Worm (Caenorhabditis elegans) whole organism, young adult: Measurements from ENCODE around the gene cyp-14A4.

Experiments
- B0261.1 ChIP-seq: sonication (generic microtip); optimal IDR thresholded peaks from 2 replicates; lab custom pipeline; 2016; ENCODE audit warnings: mild to moderate bottlenecking, missing genetic modification characterization, moderate library complexity, missing compliant biosample characterization
- C17E4.6 ChIP-seq: fragments of 200-800 bp; sonication (Bioruptor generic); IDR thresholded peaks from 2 replicates; pipeline ENCODE4 v1.3.6; 2022; ENCODE audit warnings: missing genetic modification reagents, missing genetic modification characterization, missing compliant biosample characterization
- F10E7.11 ChIP-seq: sonication (generic microtip); optimal IDR thresholded peaks from 2 replicates; lab custom pipeline; 2017; ENCODE audit warnings: mild to moderate bottlenecking, missing genetic modification characterization, moderate library complexity, missing compliant biosample characterization
- F23B12.7 ChIP-seq: sonication (generic microtip); optimal IDR thresholded peaks from 2 replicates; lab custom pipeline; 2017; ENCODE audit warnings: missing genetic modification characterization, mild to moderate bottlenecking, missing compliant biosample characterization, antibody characterized with exemption, moderate library complexity; ENCODE audit not compliant: insufficient read depth
- F39B2.1 ChIP-seq: fragments of 200-800 bp; sonication (Bioruptor generic); IDR thresholded peaks from 2 replicates; pipeline ENCODE4 v1.3.6; 2022; ENCODE audit warnings: missing genetic modification reagents, missing genetic modification characterization, missing compliant biosample characterization
- T07F8.4 ChIP-seq: sonication (generic microtip); optimal IDR thresholded peaks from 2 replicates; lab custom pipeline; 2016; ENCODE audit warnings: mild to moderate bottlenecking, missing genetic modification characterization, moderate library complexity, missing compliant biosample characterization
- Y53F4B.3 ChIP-seq: fragments of 200-800 bp; sonication (Bioruptor generic); IDR thresholded peaks from 2 replicates; pipeline ENCODE4 v1.3.6; 2022; ENCODE audit warnings: missing genetic modification reagents, missing genetic modification characterization, missing compliant biosample characterization
- akir-1 ChIP-seq: fragments of 200-800 bp; sonication (Bioruptor generic); optimal IDR thresholded peaks from 2 replicates; lab custom pipeline; 2018; ENCODE audit warnings: mild to moderate bottlenecking, missing genetic modification characterization, moderate library complexity, missing compliant biosample characterization
- aptf-3 ChIP-seq: fragments of 200-800 bp; sonication (Bioruptor generic); IDR thresholded peaks from 2 replicates; pipeline ENCODE4 v1.3.6; 2022; ENCODE audit warnings: missing genetic modification characterization, missing compliant biosample characterization
- atf-7 ChIP-seq: sonication (generic microtip); optimal IDR thresholded peaks from 2 replicates; lab custom pipeline; 2017; ENCODE audit warnings: mild to moderate bottlenecking, missing genetic modification characterization, missing compliant biosample characterization
- athp-1 ChIP-seq: sonication (generic microtip); optimal IDR thresholded peaks from 2 replicates; lab custom pipeline; 2017; ENCODE audit warnings: mild to moderate bottlenecking, missing genetic modification characterization, missing compliant biosample characterization
- attf-5 ChIP-seq: fragments of 200-800 bp; sonication (Bioruptor generic); optimal IDR thresholded peaks from 2 replicates; lab custom pipeline; 2018; ENCODE audit warnings: mild to moderate bottlenecking, missing genetic modification characterization, missing compliant biosample characterization
- attf-6 ChIP-seq: fragments of 200-800 bp; sonication (Bioruptor generic); IDR thresholded peaks from 2 replicates; pipeline ENCODE4 v1.3.6; 2022; ENCODE audit warnings: missing genetic modification reagents, missing genetic modification characterization, missing compliant biosample characterization
- bed-1 ChIP-seq: fragments of 200-800 bp; sonication (Bioruptor generic); IDR thresholded peaks from 2 replicates; pipeline ENCODE4 v1.3.6; 2022; ENCODE audit warnings: missing genetic modification reagents, missing genetic modification characterization, missing compliant biosample characterization
- cebp-2 ChIP-seq: fragments of 200-800 bp; sonication (Bioruptor generic); IDR thresholded peaks from 2 replicates; pipeline ENCODE4 v1.3.6; 2022; ENCODE audit warnings: missing genetic modification characterization, missing compliant biosample characterization
- ceh-27 ChIP-seq: fragments of 200-800 bp; sonication (Bioruptor generic); optimal IDR thresholded peaks from 2 replicates; lab custom pipeline; 2018; ENCODE audit warnings: mild to moderate bottlenecking, missing genetic modification characterization, moderate library complexity, missing compliant biosample characterization
- ceh-91 ChIP-seq: fragments of 200-800 bp; sonication (Bioruptor generic); IDR thresholded peaks from 2 replicates; pipeline ENCODE4 v1.3.6; 2022; ENCODE audit warnings: missing genetic modification reagents, missing genetic modification characterization, missing compliant biosample characterization
- dpff-1 ChIP-seq: sonication (generic microtip); optimal IDR thresholded peaks from 2 replicates; lab custom pipeline; 2017; ENCODE audit warnings: mild to moderate bottlenecking, missing genetic modification characterization, missing compliant biosample characterization
- egrh-3 ChIP-seq: fragments of 200-800 bp; sonication (Bioruptor generic); IDR thresholded peaks from 2 replicates; pipeline ENCODE4 v1.3.6; 2022; ENCODE audit warnings: missing genetic modification reagents, missing genetic modification characterization, missing compliant biosample characterization
- ekl-4 ChIP-seq: fragments of 200-800 bp; sonication (Bioruptor generic); IDR thresholded peaks from 2 replicates; pipeline ENCODE4 v1.3.6; 2022; ENCODE audit warnings: missing genetic modification reagents, missing genetic modification characterization, missing compliant biosample characterization
- fkh-3 ChIP-seq: sonication (generic microtip); optimal IDR thresholded peaks from 2 replicates; lab custom pipeline; 2016; ENCODE audit warnings: mild to moderate bottlenecking, missing genetic modification characterization, missing compliant biosample characterization
- him-1 ChIP-seq: sonication (generic microtip); optimal IDR thresholded peaks from 2 replicates; lab custom pipeline; 2016; ENCODE audit warnings: missing genotype, missing genetic modification reagents, missing genetic modification characterization, missing compliant biosample characterization
- hlh-12 ChIP-seq: sonication (generic microtip); optimal IDR thresholded peaks from 2 replicates; lab custom pipeline; 2016; ENCODE audit warnings: missing genetic modification characterization, missing compliant biosample characterization
- hmg-1.2 ChIP-seq: fragments of 200-800 bp; sonication (Bioruptor generic); IDR thresholded peaks from 2 replicates; pipeline ENCODE4 v1.3.6; 2022; ENCODE audit warnings: missing genetic modification reagents, missing genetic modification characterization, missing compliant biosample characterization
- hmg-20 ChIP-seq: fragments of 200-800 bp; sonication (Bioruptor generic); IDR thresholded peaks from 2 replicates; pipeline ENCODE4 v1.3.6; 2022; ENCODE audit warnings: missing genetic modification reagents, missing genetic modification characterization, missing compliant biosample characterization
- lin-26 ChIP-seq: fragments of 200-800 bp; sonication (Bioruptor generic); IDR thresholded peaks from 2 replicates; pipeline ENCODE4 v1.3.6; 2022; ENCODE audit warnings: missing genetic modification reagents, missing genetic modification characterization, missing compliant biosample characterization
- lin-35 ChIP-seq, 3 experiments: fragments of 150-350 bp in 2 of 3; sonication (generic microtip) in 1 of 3; optimal IDR thresholded peaks; 2 replicates each; lab custom pipeline; 2014 to 2018; ENCODE audit warnings: missing biosample characterization in 3 of 3, missing genetic modification characterization in 3 of 3, missing genetic modification reagents in 3 of 3
- lin-40 ChIP-seq: sonication (generic microtip); optimal IDR thresholded peaks from 2 replicates; lab custom pipeline; 2016; ENCODE audit warnings: missing genetic modification characterization, mild to moderate bottlenecking, missing compliant biosample characterization, missing genotype, missing genetic modification reagents
- lsl-1 ChIP-seq: fragments of 200-800 bp; sonication (Bioruptor generic); optimal IDR thresholded peaks from 2 replicates; lab custom pipeline; 2018; ENCODE audit warnings: mild to moderate bottlenecking, missing genetic modification characterization, moderate library complexity, missing compliant biosample characterization
- lsy-27 ChIP-seq: sonication (generic microtip); optimal IDR thresholded peaks from 2 replicates; lab custom pipeline; 2017; ENCODE audit warnings: missing genetic modification characterization, mild to moderate bottlenecking, missing compliant biosample characterization, antibody characterized with exemption, missing genotype, borderline replicate concordance; ENCODE audit not compliant: insufficient read depth
- madf-6 ChIP-seq: fragments of 200-800 bp; sonication (Bioruptor generic); IDR thresholded peaks from 2 replicates; pipeline ENCODE4 v1.3.6; 2022; ENCODE audit warnings: missing genetic modification reagents, missing genetic modification characterization, missing compliant biosample characterization
- madf-8 ChIP-seq: fragments of 200-800 bp; sonication (Bioruptor generic); conservative IDR thresholded peaks from 2 replicates; pipeline ENCODE4 v1.3.6; 2022; ENCODE audit warnings: missing genetic modification reagents, missing genetic modification characterization, missing compliant biosample characterization
- mes-4 ChIP-seq: sonication (generic microtip); optimal IDR thresholded peaks from 2 replicates; lab custom pipeline; 2016; ENCODE audit warnings: missing genotype, missing genetic modification characterization, missing compliant biosample characterization
- mxl-1 ChIP-seq: sonication (generic microtip); optimal IDR thresholded peaks from 2 replicates; lab custom pipeline; 2016; ENCODE audit warnings: missing genetic modification characterization, missing compliant biosample characterization
- nfya-2 ChIP-seq: fragments of 200-800 bp; sonication (Bioruptor generic); IDR thresholded peaks from 2 replicates; pipeline ENCODE4 v1.3.6; 2022; ENCODE audit warnings: missing genetic modification reagents, missing genetic modification characterization, missing compliant biosample characterization
- nfyb-1 ChIP-seq: fragments of 200-800 bp; sonication (Bioruptor generic); IDR thresholded peaks from 2 replicates; pipeline ENCODE4 v1.3.6; 2022; ENCODE audit warnings: missing genetic modification reagents, missing genetic modification characterization, missing compliant biosample characterization
- nhr-120 ChIP-seq: fragments of 200-800 bp; sonication (Bioruptor generic); IDR thresholded peaks from 2 replicates; pipeline ENCODE4 v1.3.6; 2022; ENCODE audit warnings: missing genetic modification characterization, missing compliant biosample characterization
- nhr-179 ChIP-seq: sonication (generic microtip); optimal IDR thresholded peaks from 2 replicates; lab custom pipeline; 2016; ENCODE audit warnings: mild to moderate bottlenecking, missing genetic modification characterization, missing compliant biosample characterization
- nhr-90 ChIP-seq: sonication (generic microtip); optimal IDR thresholded peaks from 2 replicates; lab custom pipeline; 2016; ENCODE audit warnings: missing genotype, mild to moderate bottlenecking, missing genetic modification characterization, missing compliant biosample characterization
- rec-8 ChIP-seq, 2 experiments: sonication (generic microtip); optimal IDR thresholded peaks; 2 replicates each; lab custom pipeline; 2016; ENCODE audit warnings: mild to moderate bottlenecking in 2 of 2, missing genetic modification characterization in 2 of 2, missing genetic modification reagents in 2 of 2, missing genotype in 2 of 2, missing biosample characterization in 1 of 2, missing compliant biosample characterization in 1 of 2, moderate library complexity in 1 of 2
- sea-2 ChIP-seq: fragments of 200-800 bp; sonication (Bioruptor generic); IDR thresholded peaks from 2 replicates; pipeline ENCODE4 v1.3.6; 2022; ENCODE audit warnings: missing genetic modification characterization, missing compliant biosample characterization
- snpc-4 ChIP-seq, 5 experiments: fragments of 150-350 bp in 1 of 5; sonication (generic microtip) in 4 of 5; optimal IDR thresholded peaks; 2 replicates each; lab custom pipeline; 2014 to 2018; ENCODE audit warnings: missing genetic modification characterization in 5 of 5, missing biosample characterization in 3 of 5, antibody characterized with exemption in 2 of 5, mild to moderate bottlenecking in 2 of 5, missing compliant biosample characterization in 2 of 5, missing genotype in 2 of 5, moderate library complexity in 2 of 5, missing genetic modification reagents in 1 of 5
- tbx-9 ChIP-seq: sonication (generic microtip); optimal IDR thresholded peaks from 2 replicates; lab custom pipeline; 2016; ENCODE audit warnings: borderline replicate concordance, missing genetic modification characterization, inconsistent platforms, missing compliant biosample characterization
- unc-62 ChIP-seq: fragments of 150-350 bp; optimal IDR thresholded peaks from 2 replicates; lab custom pipeline; 2014; ENCODE audit warnings: missing biosample characterization, missing genetic modification reagents, missing genetic modification characterization
- ztf-25 ChIP-seq: fragments of 200-800 bp; sonication (Bioruptor generic); IDR thresholded peaks from 2 replicates; pipeline ENCODE4 v1.3.6; 2022; ENCODE audit warnings: missing genetic modification reagents, missing genetic modification characterization, missing compliant biosample characterization
- ztf-26 ChIP-seq: sonication (generic microtip); optimal IDR thresholded peaks from 2 replicates; lab custom pipeline; 2017; ENCODE audit warnings: missing genetic modification characterization, missing compliant biosample characterization

The cyp-14A4 gene

ce11 chrX:13284618-13285017 lies 621 bp upstream of the cyp-14A4 start (continued):
- TF ChIP-seq lin-26, result peak; percentile 87
- 0 out of 2 replicates have a peak, but pooled peaks have one; percentile 50 for TF ChIP-seq nhr-120
- TF ChIP-seq nhr-179 (tag; lab: Kevin White, UChicago), result peak; percentile 16
- no peak for TF ChIP-seq F10E7.11 (tag; lab: Kevin White, UChicago)
- TF ChIP-seq hmg-20 (GFP tag; lab: Robert Waterston, UW), result no peak
- peak; percentile 65 for TF ChIP-seq nhr-90 (tag; lab: Kevin White, UChicago)
- no peak for TF ChIP-seq dpff-1 (tag; lab: Kevin White, UChicago)
- TF ChIP-seq madf-6 (GFP tag; lab: Robert Waterston, UW), result peak; percentile 19; the same call in 1 of the 2 replicates
- peak; percentile 80 for TF ChIP-seq B0261.1 (tag; lab: Kevin White, UChicago)
- TF ChIP-seq attf-6, result peak; percentile 65
- no peak for TF ChIP-seq madf-8
- no peak for TF ChIP-seq unc-62 (GFP tag; lab: Kevin White, UChicago)
- no peak for TF ChIP-seq mxl-1 (tag; lab: Kevin White, UChicago)
- peak; percentile 64 for TF ChIP-seq nfyb-1 (GFP tag; lab: Robert Waterston, UW)
- TF ChIP-seq fkh-3, result no peak

DNA sequence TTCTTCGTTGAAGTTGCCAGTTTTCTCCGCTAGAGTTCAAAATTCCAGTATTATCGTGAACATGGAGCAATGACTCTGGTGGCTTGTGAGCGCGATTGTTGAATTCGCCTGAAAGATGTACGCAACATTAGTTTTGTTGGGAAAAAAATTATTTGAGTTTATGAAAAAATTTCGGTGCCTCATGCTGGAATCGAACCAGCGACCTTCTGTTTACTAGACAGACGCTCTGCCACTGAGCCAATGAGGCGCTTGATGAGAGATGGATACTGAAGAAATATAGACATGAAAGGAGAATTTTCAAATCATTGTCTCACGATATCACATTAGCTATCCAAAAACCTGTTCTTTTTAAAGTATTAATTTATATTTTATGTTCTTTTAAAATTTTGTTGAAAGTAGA lies 535 bp downstream of the cyp-14A4 start:
- TF ChIP-seq snpc-4 (GFP tag; optimal IDR thresholded peaks at IDR 0.05; lab: Kevin White, UChicago), result peak; percentile 11
- peak in 1 of 4 experiments; percentile 34 for TF ChIP-seq snpc-4 (tag; optimal IDR thresholded peaks at IDR 0.05; lab: Kevin White, UChicago)
- no peak for TF ChIP-seq lin-40 (tag; lab: Kevin White, UChicago)
- TF ChIP-seq lin-35 (GFP tag; optimal IDR thresholded peaks at IDR 0.05; lab: Kevin White, UChicago), result no peak
- no peak for TF ChIP-seq hlh-12 (tag; lab: Kevin White, UChicago)
- peak; percentile 51 for TF ChIP-seq mes-4 (tag; lab: Kevin White, UChicago)
- no peak for TF ChIP-seq lsy-27 (tag; lab: Kevin White, UChicago)
- peak; percentile 65 for TF ChIP-seq hmg-1.2 (GFP tag; lab: Robert Waterston, UW)
- TF ChIP-seq tbx-9, result no peak
- peak; percentile 95 for TF ChIP-seq lin-26
- TF ChIP-seq sea-2 (GFP tag; lab: Robert Waterston, UW), result no peak
- no peak for TF ChIP-seq bed-1 (GFP tag; lab: Robert Waterston, UW)
- TF ChIP-seq him-1, result peak; percentile 49
- TF ChIP-seq attf-5, result peak; percentile 25
- TF ChIP-seq F23B12.7 (tag; lab: Kevin White, UChicago), result peak; percentile 43
- no peak for TF ChIP-seq nfya-2
- TF ChIP-seq F39B2.1 (GFP tag; lab: Robert Waterston, UW), result no peak
- TF ChIP-seq nhr-179 (tag; lab: Kevin White, UChicago), result no peak
- peak; percentile 16 for TF ChIP-seq ztf-26
- TF ChIP-seq ekl-4 (GFP tag; lab: Robert Waterston, UW), result 0 out of 2 replicates have a peak, but pooled peaks have one; percentile 52
- TF ChIP-seq ztf-25 (GFP tag; lab: Robert Waterston, UW), result peak; percentile 89
- TF ChIP-seq ceh-91 (GFP tag; lab: Robert Waterston, UW), result no peak
- TF ChIP-seq akir-1 (GFP tag; lab: Kevin White, UChicago), result no peak
- TF ChIP-seq ceh-27 (GFP tag; lab: Kevin White, UChicago), result peak; percentile 1
- peak; percentile 49; the same call in 1 of the 2 replicates for TF ChIP-seq Y53F4B.3
- TF ChIP-seq C17E4.6 (GFP tag; lab: Robert Waterston, UW), result no peak
- TF ChIP-seq cebp-2, result no peak
- TF ChIP-seq rec-8 (tag; optimal IDR thresholded peaks at IDR 0.05; lab: Kevin White, UChicago), result peak; percentile 58 to 76
- TF ChIP-seq lsl-1 (GFP tag; lab: Kevin White, UChicago), result no peak
- TF ChIP-seq B0261.1 (tag; lab: Kevin White, UChicago), result peak; percentile 83
- 0 out of 2 replicates have a peak, but pooled peaks have one; percentile 13 for TF ChIP-seq egrh-3
- no peak for TF ChIP-seq atf-7 (tag; lab: Kevin White, UChicago)
- no peak for TF ChIP-seq unc-62 (GFP tag; lab: Kevin White, UChicago)
- peak; percentile 23 for TF ChIP-seq athp-1 (tag; lab: Kevin White, UChicago)
- TF ChIP-seq nhr-90 (tag; lab: Kevin White, UChicago), result peak; percentile 57
- peak; percentile 70; the same call in 1 of the 2 replicates for TF ChIP-seq aptf-3 (GFP tag; lab: Robert Waterston, UW)
- peak; percentile 63 for TF ChIP-seq T07F8.4 (tag; lab: Kevin White, UChicago)
